Worm (Caenorhabditis elegans): Measurements from ENCODE around the gene F46G10.1.

DNA sequence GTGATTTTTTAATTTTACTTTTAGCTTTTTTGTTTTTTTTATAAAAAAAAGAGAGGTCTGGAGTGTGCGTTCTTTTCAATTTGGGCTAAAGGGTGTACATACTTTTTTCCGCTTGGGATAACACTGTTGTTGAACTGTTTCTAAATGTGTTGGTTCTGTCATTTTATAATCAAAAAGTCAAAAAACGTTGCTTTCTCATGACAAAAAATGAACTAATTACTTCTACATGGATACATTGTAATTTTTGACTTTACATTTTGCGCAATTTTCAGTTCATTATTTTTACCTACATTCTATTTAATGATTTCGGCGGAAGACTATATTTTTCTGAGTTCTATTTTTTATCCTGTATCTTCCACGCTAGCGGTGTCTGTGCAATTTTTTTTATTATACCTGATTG, 20.0 kb downstream of the F46G10.1 start, which contains the start of gene srd-38:
- no peak for TF ChIP-seq lin-39 (tag; optimal IDR thresholded peaks at IDR 0.05)
- no peak for TF ChIP-seq ceh-9 (tag; optimal IDR thresholded peaks at IDR 0.05)
- TF ChIP-seq mdl-1 (tag; optimal IDR thresholded peaks at IDR 0.05) = no peak

All from whole organism, L3 larva.